Worm (Caenorhabditis elegans) whole organism, early embryonic: ENCODE data around the gene rpap-3.

ENCODE experiments used
- F13C5.2 ChIP-seq: sonication (generic microtip); optimal IDR thresholded peaks from 2 replicates; lab custom pipeline; 2017; ENCODE audit warnings: mild to moderate bottlenecking, missing genetic modification characterization, inconsistent platforms, missing compliant biosample characterization
- ama-1 ChIP-seq: fragments of 150-350 bp; optimal IDR thresholded peaks from 2 replicates; lab custom pipeline; 2014
- ceh-36 ChIP-seq: sonication (generic microtip); optimal IDR thresholded peaks from 2 replicates; lab custom pipeline; 2016; ENCODE audit warnings: missing genetic modification characterization, inconsistent platforms, missing compliant biosample characterization
- pes-1 ChIP-seq: fragments of 200-800 bp; sonication (Bioruptor generic); IDR thresholded peaks from 2 replicates; pipeline ENCODE4 v1.3.6; 2022; ENCODE audit warnings: missing genetic modification reagents, missing genetic modification characterization, missing compliant biosample characterization
- tbx-37 ChIP-seq: fragments of 200-800 bp; sonication (Bioruptor generic); conservative IDR thresholded peaks from 2 replicates; pipeline ENCODE4 v1.3.6; 2022; ENCODE audit warnings: missing genetic modification reagents, missing genetic modification characterization, missing compliant biosample characterization
- tra-4 ChIP-seq: sonication (generic microtip); optimal IDR thresholded peaks from 2 replicates; lab custom pipeline; 2017; ENCODE audit warnings: missing genetic modification characterization, missing compliant biosample characterization

ce11 chrIV:7754114-7754513, 24.7 kb downstream of the rpap-3 start:
- no peak for TF ChIP-seq ama-1 (lab: Kevin White, UChicago)
- no peak for TF ChIP-seq tbx-37
- TF ChIP-seq pes-1 (GFP tag; lab: Robert Waterston, UW) = no peak
- TF ChIP-seq ceh-36 = no peak
- no peak for TF ChIP-seq tra-4 (tag; lab: Kevin White, UChicago)
- no peak for TF ChIP-seq F13C5.2 (tag; lab: Kevin White, UChicago)
